Worm (Caenorhabditis elegans) whole organism, late embryonic: ENCODE measurements around the gene K08E7.5.

Source experiments
- F13H6.1 ChIP-seq: sonication (generic microtip); optimal IDR thresholded peaks from 2 replicates; lab custom pipeline; 2016; ENCODE audit warnings: missing genetic modification characterization, missing compliant biosample characterization
- ceh-19 ChIP-seq: fragments of 200-800 bp; sonication (Bioruptor generic); optimal IDR thresholded peaks from 2 replicates; lab custom pipeline; 2018; ENCODE audit warnings: mild to moderate bottlenecking, missing genetic modification characterization, missing compliant biosample characterization
- ceh-24 ChIP-seq: sonication (generic microtip); optimal IDR thresholded peaks from 2 replicates; lab custom pipeline; 2016; ENCODE audit warnings: mild to moderate bottlenecking, missing genetic modification characterization, missing compliant biosample characterization
- dmd-4 ChIP-seq: sonication (generic microtip); optimal IDR thresholded peaks from 2 replicates; lab custom pipeline; 2016; ENCODE audit warnings: borderline replicate concordance, missing genetic modification characterization, missing compliant biosample characterization
- fkh-10 ChIP-seq: fragments of 150-350 bp; optimal IDR thresholded peaks from 2 replicates; lab custom pipeline; 2014; ENCODE audit warnings: missing biosample characterization, missing genetic modification reagents, missing genetic modification characterization
- lin-11 ChIP-seq: fragments of 200-800 bp; sonication (Bioruptor generic); optimal IDR thresholded peaks from 2 replicates; lab custom pipeline; 2018; ENCODE audit warnings: mild to moderate bottlenecking, missing genetic modification characterization, missing compliant biosample characterization
- mec-3 ChIP-seq: sonication (generic microtip); optimal IDR thresholded peaks from 2 replicates; lab custom pipeline; 2016; ENCODE audit warnings: borderline replicate concordance, missing genetic modification characterization, missing compliant biosample characterization
- nhr-11 ChIP-seq: fragments of 150-350 bp; optimal IDR thresholded peaks from 2 replicates; lab custom pipeline; 2014; ENCODE audit warnings: missing biosample characterization, missing genetic modification characterization
- unc-55 ChIP-seq: sonication (generic microtip); optimal IDR thresholded peaks from 2 replicates; lab custom pipeline; 2017; ENCODE audit warnings: missing biosample characterization, missing genetic modification reagents, missing genetic modification characterization
- ztf-16 ChIP-seq: sonication (generic microtip); optimal IDR thresholded peaks from 2 replicates; lab custom pipeline; 2017; ENCODE audit warnings: missing genetic modification characterization, missing compliant biosample characterization

ce11 chrIV:12574265-12574664 is 1.1 kb downstream of the K08E7.5 start:
- TF ChIP-seq fkh-10 (GFP tag; lab: Kevin White, UChicago): no peak
- TF ChIP-seq unc-55 (GFP tag; lab: Kevin White, UChicago): no peak
- no peak for TF ChIP-seq ceh-19 (GFP tag; lab: Kevin White, UChicago)
- TF ChIP-seq F13H6.1 (tag; lab: Kevin White, UChicago): no peak
- no peak for TF ChIP-seq nhr-11 (tag; lab: Kevin White, UChicago)
- no peak for TF ChIP-seq mec-3 (tag; lab: Kevin White, UChicago)
- TF ChIP-seq ztf-16 (tag; lab: Kevin White, UChicago): no peak
- TF ChIP-seq ceh-24 (tag; lab: Kevin White, UChicago): no peak
- TF ChIP-seq dmd-4 (tag; lab: Kevin White, UChicago): no peak
- TF ChIP-seq lin-11 (tag; lab: Kevin White, UChicago): no peak
